Worm (Caenorhabditis elegans) whole organism, L2 larva: ENCODE measurements around the gene cpg-1.

ENCODE experiments used
- C34F6.9 ChIP-seq: fragments of 150-350 bp; optimal IDR thresholded peaks from 2 replicates; lab custom pipeline; 2014; ENCODE audit warnings: missing biosample characterization, missing genetic modification characterization
- F13H6.1 ChIP-seq: sonication (generic microtip); optimal IDR thresholded peaks from 2 replicates; lab custom pipeline; 2016; ENCODE audit warnings: missing genetic modification characterization, missing compliant biosample characterization
- R02D3.7 ChIP-seq: fragments of 150-350 bp; optimal IDR thresholded peaks from 2 replicates; lab custom pipeline; 2014; ENCODE audit warnings: missing biosample characterization, missing genetic modification characterization
- Y55F3AM.14 ChIP-seq: fragments of 200-800 bp; sonication (Bioruptor generic); optimal IDR thresholded peaks from 2 replicates; lab custom pipeline; 2018; ENCODE audit warnings: mild to moderate bottlenecking, missing genetic modification characterization, missing compliant biosample characterization
- ZK546.5 ChIP-seq: sonication (generic microtip); optimal IDR thresholded peaks from 2 replicates; lab custom pipeline; 2017; ENCODE audit warnings: missing biosample characterization, missing genetic modification characterization
- alr-1 ChIP-seq: fragments of 150-350 bp; optimal IDR thresholded peaks from 2 replicates; lab custom pipeline; 2014; ENCODE audit warnings: missing biosample characterization, missing genetic modification characterization
- aly-2 ChIP-seq: fragments of 150-350 bp; optimal IDR thresholded peaks from 2 replicates; lab custom pipeline; 2014; ENCODE audit warnings: missing biosample characterization, missing genetic modification characterization
- ama-1 ChIP-seq: fragments of 150-350 bp; optimal IDR thresholded peaks from 2 replicates; lab custom pipeline; 2018; ENCODE audit warnings: inconsistent platforms
- blmp-1 ChIP-seq: sonication (generic microtip); optimal IDR thresholded peaks from 2 replicates; lab custom pipeline; 2017; ENCODE audit warnings: missing genetic modification characterization, mild to moderate bottlenecking, missing compliant biosample characterization, antibody characterized with exemption, moderate library complexity; ENCODE audit not compliant: insufficient read depth
- ceh-16 ChIP-seq: fragments of 150-350 bp; optimal IDR thresholded peaks from 2 replicates; lab custom pipeline; 2014; ENCODE audit warnings: missing biosample characterization, missing genetic modification characterization
- ceh-82 ChIP-seq: fragments of 150-350 bp; optimal IDR thresholded peaks from 2 replicates; lab custom pipeline; 2014; ENCODE audit warnings: missing biosample characterization, missing genetic modification characterization
- crh-2 ChIP-seq: sonication (generic microtip); optimal IDR thresholded peaks from 2 replicates; lab custom pipeline; 2017; ENCODE audit warnings: missing biosample characterization, missing genetic modification characterization
- dmd-4 ChIP-seq: sonication (generic microtip); optimal IDR thresholded peaks from 2 replicates; lab custom pipeline; 2017; ENCODE audit warnings: missing biosample characterization, missing genetic modification characterization
- egl-27 ChIP-seq: sonication (generic microtip); optimal IDR thresholded peaks from 3 replicates; lab custom pipeline; 2017; ENCODE audit warnings: missing biosample characterization, missing genetic modification reagents, missing genetic modification characterization
- elt-1 ChIP-seq: fragments of 150-350 bp; optimal IDR thresholded peaks from 2 replicates; lab custom pipeline; 2014; ENCODE audit warnings: missing biosample characterization, missing genetic modification characterization
- elt-3 ChIP-seq: sonication (generic microtip); optimal IDR thresholded peaks from 2 replicates; lab custom pipeline; 2017; ENCODE audit warnings: missing biosample characterization, missing genetic modification characterization
- fos-1 ChIP-seq: fragments of 150-350 bp; optimal IDR thresholded peaks from 2 replicates; lab custom pipeline; 2014; ENCODE audit warnings: missing biosample characterization, missing genetic modification characterization
- gmeb-1 ChIP-seq: fragments of 150-350 bp; optimal IDR thresholded peaks from 2 replicates; lab custom pipeline; 2014; ENCODE audit warnings: missing biosample characterization, missing genetic modification characterization
- lin-11 ChIP-seq: fragments of 150-350 bp; sonication (generic microtip); optimal IDR thresholded peaks from 2 replicates; lab custom pipeline; 2014; ENCODE audit warnings: missing biosample characterization, missing genetic modification characterization, inconsistent platforms, mixed read lengths
- lin-13 ChIP-seq: fragments of 150-350 bp; optimal IDR thresholded peaks from 2 replicates; lab custom pipeline; 2014; ENCODE audit warnings: missing biosample characterization, missing genetic modification reagents, missing genetic modification characterization
- lin-39 ChIP-seq: fragments of 150-350 bp; optimal IDR thresholded peaks from 2 replicates; lab custom pipeline; 2014; ENCODE audit warnings: missing biosample characterization, missing genetic modification reagents, missing genetic modification characterization
- lsy-2 ChIP-seq, 2 experiments: fragments of 150-350 bp in 1 of 2; sonication (generic microtip) in 1 of 2; optimal IDR thresholded peaks; 2 replicates each; lab custom pipeline; 2014 to 2017; ENCODE audit warnings: missing biosample characterization in 2 of 2, missing genetic modification characterization in 2 of 2
- mab-5 ChIP-seq: fragments of 150-350 bp; optimal IDR thresholded peaks from 2 replicates; lab custom pipeline; 2014; ENCODE audit warnings: missing biosample characterization, missing genetic modification characterization
- mbf-1 ChIP-seq: sonication (generic microtip); optimal IDR thresholded peaks from 2 replicates; lab custom pipeline; 2017; ENCODE audit warnings: missing biosample characterization, missing genetic modification characterization
- mdl-1 ChIP-seq, 2 experiments: fragments of 150-350 bp in 1 of 2; sonication (generic microtip) in 1 of 2; optimal IDR thresholded peaks; 2 replicates each; lab custom pipeline; 2017; ENCODE audit warnings: missing biosample characterization in 2 of 2, missing genetic modification characterization in 2 of 2
- nhr-10 ChIP-seq: sonication (generic microtip); optimal IDR thresholded peaks from 2 replicates; lab custom pipeline; 2017; ENCODE audit warnings: missing biosample characterization, missing genetic modification characterization
- nhr-11 ChIP-seq: fragments of 150-350 bp; optimal IDR thresholded peaks from 2 replicates; lab custom pipeline; 2014; ENCODE audit warnings: missing biosample characterization, missing genetic modification characterization
- nhr-12 ChIP-seq: fragments of 150-350 bp; optimal IDR thresholded peaks from 2 replicates; lab custom pipeline; 2014; ENCODE audit warnings: missing biosample characterization, missing genetic modification characterization
- nhr-129 ChIP-seq: fragments of 150-350 bp; optimal IDR thresholded peaks from 2 replicates; lab custom pipeline; 2014; ENCODE audit warnings: missing biosample characterization, missing genetic modification characterization
- nhr-21 ChIP-seq: fragments of 150-350 bp; optimal IDR thresholded peaks from 2 replicates; lab custom pipeline; 2014; ENCODE audit warnings: missing biosample characterization, missing genetic modification characterization
- nhr-23 ChIP-seq: fragments of 150-350 bp; optimal IDR thresholded peaks from 2 replicates; lab custom pipeline; 2014; ENCODE audit warnings: missing biosample characterization, missing genetic modification reagents, missing genetic modification characterization
- nhr-237 ChIP-seq: fragments of 150-350 bp; optimal IDR thresholded peaks from 2 replicates; lab custom pipeline; 2014; ENCODE audit warnings: missing biosample characterization, missing genetic modification characterization
- nhr-25 ChIP-seq: fragments of 150-350 bp; sonication (generic microtip); optimal IDR thresholded peaks from 3 replicates; lab custom pipeline; 2014; ENCODE audit warnings: missing biosample characterization, missing genetic modification characterization
- nhr-6 ChIP-seq: fragments of 150-350 bp; optimal IDR thresholded peaks from 2 replicates; lab custom pipeline; 2014; ENCODE audit warnings: missing biosample characterization, missing genetic modification characterization
- nhr-77 ChIP-seq: fragments of 150-350 bp; optimal IDR thresholded peaks from 2 replicates; lab custom pipeline; 2014; ENCODE audit warnings: missing biosample characterization, missing genetic modification characterization
- peb-1 ChIP-seq: fragments of 150-350 bp; optimal IDR thresholded peaks from 2 replicates; lab custom pipeline; 2014; ENCODE audit warnings: missing biosample characterization, missing genetic modification characterization
- sem-4 ChIP-seq: fragments of 150-350 bp; optimal IDR thresholded peaks from 2 replicates; lab custom pipeline; 2014; ENCODE audit warnings: missing biosample characterization, missing genetic modification reagents, missing genetic modification characterization
- skn-1 ChIP-seq: sonication (generic microtip); optimal IDR thresholded peaks from 2 replicates; lab custom pipeline; 2017; ENCODE audit warnings: missing biosample characterization, missing genetic modification characterization
- sma-3 ChIP-seq: sonication (generic microtip); optimal IDR thresholded peaks from 2 replicates; lab custom pipeline; 2016; ENCODE audit warnings: missing genetic modification reagents, missing genetic modification characterization, missing compliant biosample characterization
- sma-9 ChIP-seq, 2 experiments: fragments of 150-350 bp in 1 of 2; sonication (generic microtip) in 1 of 2; optimal IDR thresholded peaks; 2 replicates each; lab custom pipeline; 2014 to 2016; ENCODE audit warnings: missing genetic modification characterization in 2 of 2, mild to moderate bottlenecking in 1 of 2, missing biosample characterization in 1 of 2, missing compliant biosample characterization in 1 of 2, missing genetic modification reagents in 1 of 2, moderate library complexity in 1 of 2
- snpc-4 ChIP-seq: fragments of 150-350 bp; optimal IDR thresholded peaks from 2 replicates; lab custom pipeline; 2014; ENCODE audit warnings: missing biosample characterization, missing genetic modification characterization
- unc-39 ChIP-seq: fragments of 150-350 bp; optimal IDR thresholded peaks from 2 replicates; lab custom pipeline; 2014; ENCODE audit warnings: missing biosample characterization, missing genetic modification characterization
- unc-55 ChIP-seq: fragments of 150-350 bp; sonication (generic microtip); optimal IDR thresholded peaks from 3 replicates; lab custom pipeline; 2014; ENCODE audit warnings: missing biosample characterization, missing genetic modification reagents, missing genetic modification characterization
- unc-62 ChIP-seq: fragments of 150-350 bp; optimal IDR thresholded peaks from 2 replicates; lab custom pipeline; 2014; ENCODE audit warnings: missing biosample characterization, missing genetic modification reagents, missing genetic modification characterization
- zag-1 ChIP-seq: fragments of 150-350 bp; optimal IDR thresholded peaks from 2 replicates; lab custom pipeline; 2014; ENCODE audit warnings: missing biosample characterization, missing genetic modification characterization
- ztf-1 ChIP-seq: fragments of 200-800 bp; sonication (Bioruptor generic); conservative IDR thresholded peaks from 2 replicates; pipeline ENCODE4 v1.3.6; 2022; ENCODE audit warnings: missing genetic modification characterization, missing compliant biosample characterization
- ztf-11 ChIP-seq: sonication (generic microtip); optimal IDR thresholded peaks from 2 replicates; lab custom pipeline; 2017; ENCODE audit warnings: missing biosample characterization, missing genetic modification characterization
- ztf-4 ChIP-seq: fragments of 150-350 bp; optimal IDR thresholded peaks from 2 replicates; lab custom pipeline; 2014; ENCODE audit warnings: missing biosample characterization, missing genetic modification characterization

Gene cpg-1

ce11 chrIII:4504358-4504757 is 15.2 kb downstream of the cpg-1 start:
- TF ChIP-seq nhr-237 (tag; lab: Kevin White, UChicago): no peak
- no peak for TF ChIP-seq elt-3 (tag; lab: Kevin White, UChicago)
- no peak for TF ChIP-seq sem-4 (tag; lab: Kevin White, UChicago)
- no peak for TF ChIP-seq elt-1 (tag; lab: Kevin White, UChicago)
- TF ChIP-seq egl-27 (tag; lab: Kevin White, UChicago): peak; percentile 14
- peak in 1 of 2 experiments; percentile 39 for TF ChIP-seq mdl-1 (tag; optimal IDR thresholded peaks at IDR 0.05; lab: Kevin White, UChicago)
- TF ChIP-seq blmp-1 (tag; lab: Kevin White, UChicago): no peak
- peak; percentile 30 for TF ChIP-seq mab-5
- TF ChIP-seq ztf-1 (GFP tag; lab: Robert Waterston, UW): no peak
- TF ChIP-seq lsy-2 (tag; optimal IDR thresholded peaks at IDR 0.05; lab: Kevin White, UChicago): peak; percentile 1 to 67
- TF ChIP-seq ztf-4 (tag; lab: Kevin White, UChicago): peak; percentile 49
- no peak for TF ChIP-seq gmeb-1 (tag; lab: Kevin White, UChicago)
- TF ChIP-seq alr-1 (tag; lab: Kevin White, UChicago): peak; percentile 33
- no peak for TF ChIP-seq nhr-11 (tag; lab: Kevin White, UChicago)
- peak; percentile 93 for TF ChIP-seq nhr-129 (tag; lab: Kevin White, UChicago)
- TF ChIP-seq peb-1 (tag; lab: Kevin White, UChicago): no peak
- TF ChIP-seq ama-1 (lab: Kevin White, UChicago): no peak
- no peak for TF ChIP-seq ZK546.5 (tag; lab: Kevin White, UChicago)
- TF ChIP-seq nhr-25 (tag; lab: Kevin White, UChicago): no peak
- no peak for TF ChIP-seq dmd-4 (tag; lab: Kevin White, UChicago)
- TF ChIP-seq nhr-12: no peak
- TF ChIP-seq crh-2 (tag; lab: Kevin White, UChicago): peak; percentile 78
- no peak for TF ChIP-seq nhr-21
- TF ChIP-seq mbf-1 (tag; lab: Kevin White, UChicago): no peak
- TF ChIP-seq ztf-11 (tag; lab: Kevin White, UChicago): no peak
- no peak for TF ChIP-seq ceh-16 (tag; lab: Kevin White, UChicago)
- no peak for TF ChIP-seq unc-39 (tag; lab: Kevin White, UChicago)
- TF ChIP-seq Y55F3AM.14 (GFP tag; lab: Kevin White, UChicago): peak; percentile 46
- TF ChIP-seq lin-13 (GFP tag; lab: Kevin White, UChicago): no peak
- TF ChIP-seq unc-55 (GFP tag; lab: Kevin White, UChicago): peak; percentile 83
- TF ChIP-seq C34F6.9 (tag; lab: Kevin White, UChicago): peak; percentile 86
- peak; percentile 8 for TF ChIP-seq nhr-6 (tag; lab: Kevin White, UChicago)
- TF ChIP-seq F13H6.1 (tag; lab: Kevin White, UChicago): peak; percentile 61
- TF ChIP-seq lin-11 (tag; lab: Kevin White, UChicago): peak; percentile 18
- TF ChIP-seq nhr-77 (tag; lab: Kevin White, UChicago): no peak
- TF ChIP-seq ceh-82 (tag; lab: Kevin White, UChicago): no peak
- peak; percentile 49 for TF ChIP-seq fos-1 (tag; lab: Kevin White, UChicago)
- no peak for TF ChIP-seq snpc-4
- TF ChIP-seq R02D3.7 (tag; lab: Kevin White, UChicago): no peak
- TF ChIP-seq nhr-23 (tag; lab: Kevin White, UChicago): no peak
- no peak for TF ChIP-seq nhr-10 (tag; lab: Kevin White, UChicago)
- no peak for TF ChIP-seq unc-62 (GFP tag; lab: Kevin White, UChicago)
- TF ChIP-seq sma-3 (GFP tag; lab: Kevin White, UChicago): no peak
- TF ChIP-seq sma-9 (GFP tag; optimal IDR thresholded peaks at IDR 0.05; lab: Kevin White, UChicago): peak; percentile 36
- no peak for TF ChIP-seq sma-9 (tag; optimal IDR thresholded peaks at IDR 0.05; lab: Kevin White, UChicago)
- no peak for TF ChIP-seq skn-1 (tag; lab: Kevin White, UChicago)
- TF ChIP-seq aly-2 (tag; lab: Kevin White, UChicago): no peak
- peak; percentile 75 for TF ChIP-seq zag-1 (tag; lab: Kevin White, UChicago)
- TF ChIP-seq lin-39: peak; percentile 14
